Worm (Caenorhabditis elegans): ENCODE measurements around the gene R144.6.

The R144.6 gene

ce11 chrIII:5025136-5025629, 20.7 kb upstream of the R144.6 start (continued):
- TF ChIP-seq D2030.7 (GFP tag; IDR thresholded peaks at IDR 0.05) (peak; percentile 55), die-1 (tag; optimal IDR thresholded peaks at IDR 0.05) (peak; percentile 23), nhr-120 (GFP tag; IDR thresholded peaks at IDR 0.05) (0 out of 2 replicates have a peak, but pooled peaks have one; percentile 4), unc-62 (GFP tag; optimal IDR thresholded peaks at IDR 0.05) (no peak), nhr-80 (tag; optimal IDR thresholded peaks at IDR 0.05) (peak; percentile 9), athp-1 (tag; optimal IDR thresholded peaks at IDR 0.05) (peak; percentile 48), hlh-12 (tag; optimal IDR thresholded peaks at IDR 0.05) (no peak), atf-7 (tag; optimal IDR thresholded peaks at IDR 0.05) (peak; percentile 27), snpc-4 (GFP tag; optimal IDR thresholded peaks at IDR 0.05) (no peak), snpc-4 (tag; optimal IDR thresholded peaks at IDR 0.05) (peak in 2 of 4 experiments; percentile 26 to 43), nfyb-1 (GFP tag; IDR thresholded peaks at IDR 0.05) (0 out of 2 replicates have a peak, but pooled peaks have one; percentile 65), cebp-1 (GFP tag; IDR thresholded peaks at IDR 0.05) (no peak), cebp-1 (tag; optimal IDR thresholded peaks at IDR 0.05) (peak; percentile 49), madf-3 (GFP tag; IDR thresholded peaks at IDR 0.05) (no peak), K11D2.4 (GFP tag; IDR thresholded peaks at IDR 0.05) (peak; percentile 60; the same call in 1 of the 2 replicates), attf-6 (GFP tag; IDR thresholded peaks at IDR 0.05) (no peak), Y53F4B.3 (GFP tag; IDR thresholded peaks at IDR 0.05) (peak; percentile 53; the same call in 1 of the 2 replicates), lin-35 (GFP tag; optimal IDR thresholded peaks at IDR 0.05) (peak in 1 of 3 experiments; percentile 20), lin-40 (tag; optimal IDR thresholded peaks at IDR 0.05) (peak; percentile 28), Y79H2A.3 (GFP tag; conservative IDR thresholded peaks at IDR 0.05) (peak; percentile 67; the same call in 1 of the 2 replicates), pbrm-1 (GFP tag; IDR thresholded peaks at IDR 0.05) (peak; percentile 45; the same call in 1 of the 2 replicates), T07F8.4 (tag; optimal IDR thresholded peaks at IDR 0.05) (peak; percentile 5), repo-1 (tag; optimal IDR thresholded peaks at IDR 0.05) (peak; percentile 62), ztf-28 (GFP tag; IDR thresholded peaks at IDR 0.05) (0 out of 2 replicates have a peak, but pooled peaks have one; percentile 19), ama-1 (optimal IDR thresholded peaks at IDR 0.05) (peak; percentile 90), ama-1 (GFP tag; optimal IDR thresholded peaks at IDR 0.05) (peak in 1 of 2 experiments; percentile 39), hsf-1 (GFP tag; IDR thresholded peaks at IDR 0.05) (no peak; the same call in 1 of the 2 replicates), lin-54 (GFP tag; optimal IDR thresholded peaks at IDR 0.05) (peak; percentile 52)

- TF ChIP-seq snpc-4 (GFP tag; optimal IDR thresholded peaks at IDR 0.05) = no peak
- TF ChIP-seq snpc-4 (tag; optimal IDR thresholded peaks at IDR 0.05) = peak in 2 of 4 experiments; percentile 17 to 31
- no peak for TF ChIP-seq nhr-179 (tag; optimal IDR thresholded peaks at IDR 0.05)
- TF ChIP-seq madf-10 (tag; optimal IDR thresholded peaks at IDR 0.05) = peak; percentile 14
- TF ChIP-seq tlf-1 (GFP tag; optimal IDR thresholded peaks at IDR 0.05) = peak; percentile 54
- TF ChIP-seq lin-40 (tag; optimal IDR thresholded peaks at IDR 0.05) = peak; percentile 1
- peak; percentile 5 for TF ChIP-seq ZK185.1 (tag; optimal IDR thresholded peaks at IDR 0.05; ENCODE audit: poor library complexity, severe bottlenecking)
- peak in 1 of 3 experiments; percentile 58 for TF ChIP-seq lin-35 (GFP tag; optimal IDR thresholded peaks at IDR 0.05)
- TF ChIP-seq tbp1 (GFP tag; optimal IDR thresholded peaks at IDR 0.05) = peak; percentile 15
- TF ChIP-seq attf-5 (GFP tag; optimal IDR thresholded peaks at IDR 0.05) = peak; percentile 26
- TF ChIP-seq F22D6.2 (tag; optimal IDR thresholded peaks at IDR 0.05) = no peak
- peak; percentile 33 to 36 for TF ChIP-seq let-607 (tag; optimal IDR thresholded peaks at IDR 0.05)
- peak; percentile 36; the same call in 1 of the 2 replicates for TF ChIP-seq mcd-1 (GFP tag; IDR thresholded peaks at IDR 0.05)
- no peak for TF ChIP-seq repo-1 (tag; optimal IDR thresholded peaks at IDR 0.05)
- peak; percentile 26 for TF ChIP-seq snpc-3.4 (tag; optimal IDR thresholded peaks at IDR 0.05)
- TF ChIP-seq zfh-2 (GFP tag; conservative IDR thresholded peaks at IDR 0.05) = peak; percentile 73
- TF ChIP-seq nhr-80 (tag; optimal IDR thresholded peaks at IDR 0.05) = peak; percentile 24
- TF ChIP-seq lin-54 (GFP tag; optimal IDR thresholded peaks at IDR 0.05) = peak; percentile 17
- TF ChIP-seq F33H1.4 (GFP tag; IDR thresholded peaks at IDR 0.05) = peak; percentile 73
- TF ChIP-seq C06A6.2 (GFP tag; conservative IDR thresholded peaks at IDR 0.05) = 0 out of 2 replicates have a peak, but pooled peaks have one; percentile 13
- no peak for TF ChIP-seq bed-2 (GFP tag; IDR thresholded peaks at IDR 0.05)
- peak; percentile 46 for TF ChIP-seq ztf-18 (tag; optimal IDR thresholded peaks at IDR 0.05)
- no peak for TF ChIP-seq attf-3 (GFP tag; conservative IDR thresholded peaks at IDR 0.05)
- 0 out of 2 replicates have a peak, but pooled peaks have one; percentile 20 for TF ChIP-seq ekl-4 (GFP tag; IDR thresholded peaks at IDR 0.05)
- TF ChIP-seq lin-26 (GFP tag; IDR thresholded peaks at IDR 0.05) = no peak
These were observed 20.0 kb upstream of the R144.6 start, which contains the start of gene pcf-11 for ce11 chrIII:5024393-5024964. TSS of gene pcf-11 (plus strand) at chrIII:5024914.
